Worm (Caenorhabditis elegans): ENCODE measurements around the gene insc-1.
A peak's percentile ranks its signal among the peaks of the same experiment; 100 is the strongest.

Gene insc-1

DNA sequence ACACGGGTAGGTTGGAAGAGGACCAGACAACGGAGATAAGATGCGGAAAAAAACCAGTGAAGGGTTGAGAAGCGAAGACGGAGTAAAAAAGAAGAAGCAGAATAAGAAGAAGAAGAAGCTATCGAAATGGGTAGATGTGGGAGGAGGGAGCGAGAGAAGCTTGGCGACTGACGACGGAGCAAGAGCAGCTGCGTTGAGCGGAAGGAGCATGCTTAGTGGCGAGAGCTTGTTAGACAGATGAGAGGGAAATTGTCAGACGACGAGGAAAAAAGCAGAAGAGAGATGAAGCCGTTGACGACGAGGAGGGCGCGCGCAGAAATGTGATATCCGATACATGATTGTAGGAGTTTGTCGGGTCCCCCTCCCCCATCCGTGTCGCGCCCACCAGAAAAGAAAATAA is 31.7 kb upstream of the insc-1 start:
- no peak for TF ChIP-seq ZK546.5 (tag; optimal IDR thresholded peaks at IDR 0.05)
- TF ChIP-seq F13H6.1 (tag; optimal IDR thresholded peaks at IDR 0.05), result peak; percentile 75
- TF ChIP-seq nhr-129 (tag; optimal IDR thresholded peaks at IDR 0.05), result peak; percentile 79
- TF ChIP-seq lsy-2 (tag; optimal IDR thresholded peaks at IDR 0.05), result peak in 1 of 2 experiments; percentile 65
- peak; percentile 48 for TF ChIP-seq mab-5 (tag; optimal IDR thresholded peaks at IDR 0.05)
- TF ChIP-seq snpc-4 (tag; optimal IDR thresholded peaks at IDR 0.05), result no peak
- peak; percentile 62 for TF ChIP-seq sma-9 (GFP tag; optimal IDR thresholded peaks at IDR 0.05)
- no peak for TF ChIP-seq sma-9 (tag; optimal IDR thresholded peaks at IDR 0.05)
- TF ChIP-seq ztf-4 (tag; optimal IDR thresholded peaks at IDR 0.05), result peak; percentile 12
- no peak for TF ChIP-seq ceh-16 (tag; optimal IDR thresholded peaks at IDR 0.05)
- peak; percentile 51 for TF ChIP-seq Y55F3AM.14 (GFP tag; optimal IDR thresholded peaks at IDR 0.05)
- TF ChIP-seq zag-1 (tag; optimal IDR thresholded peaks at IDR 0.05), result peak; percentile 71
- peak; percentile 76 for TF ChIP-seq C34F6.9 (tag; optimal IDR thresholded peaks at IDR 0.05)
- TF ChIP-seq lin-11 (tag; optimal IDR thresholded peaks at IDR 0.05), result peak; percentile 43
- no peak for TF ChIP-seq blmp-1 (tag; optimal IDR thresholded peaks at IDR 0.05; ENCODE audit: insufficient read depth)
- TF ChIP-seq R02D3.7 (tag; optimal IDR thresholded peaks at IDR 0.05), result no peak
- peak; percentile 52 for TF ChIP-seq sem-4 (tag; optimal IDR thresholded peaks at IDR 0.05)
- peak; percentile 39 for TF ChIP-seq crh-2 (tag; optimal IDR thresholded peaks at IDR 0.05)
- no peak for TF ChIP-seq skn-1 (tag; optimal IDR thresholded peaks at IDR 0.05)
- no peak for TF ChIP-seq nhr-6 (tag; optimal IDR thresholded peaks at IDR 0.05)
- peak; percentile 64 for TF ChIP-seq unc-55 (GFP tag; optimal IDR thresholded peaks at IDR 0.05)
- peak; percentile 48 to 53 for TF ChIP-seq mdl-1 (tag; optimal IDR thresholded peaks at IDR 0.05)
- TF ChIP-seq nhr-25 (tag; optimal IDR thresholded peaks at IDR 0.05), result no peak

- TF ChIP-seq fos-1 (tag; optimal IDR thresholded peaks at IDR 0.05) (no peak), peb-1 (tag; optimal IDR thresholded peaks at IDR 0.05) (no peak)
Measured at ce11 chrII:7331224-7331623, 27.5 kb upstream of the insc-1 start, which contains the start of gene npax-1. TSS of gene npax-1 (minus strand) at chrII:7331324.

- TF ChIP-seq blmp-1 (tag; optimal IDR thresholded peaks at IDR 0.05; ENCODE audit: insufficient read depth) (peak; percentile 90), peb-1 (tag; optimal IDR thresholded peaks at IDR 0.05) (no peak), sma-3 (GFP tag; optimal IDR thresholded peaks at IDR 0.05) (peak; percentile 92), Y55F3AM.14 (GFP tag; optimal IDR thresholded peaks at IDR 0.05) (peak; percentile 50), aly-2 (tag; optimal IDR thresholded peaks at IDR 0.05) (no peak), snpc-4 (tag; optimal IDR thresholded peaks at IDR 0.05) (peak; percentile 34), lsy-2 (tag; optimal IDR thresholded peaks at IDR 0.05) (peak in 1 of 2 experiments; percentile 72), ceh-82 (tag; optimal IDR thresholded peaks at IDR 0.05) (no peak), nhr-77 (tag; optimal IDR thresholded peaks at IDR 0.05) (no peak), C34F6.9 (tag; optimal IDR thresholded peaks at IDR 0.05) (peak; percentile 70), F13H6.1 (tag; optimal IDR thresholded peaks at IDR 0.05) (peak; percentile 84), nhr-12 (tag; optimal IDR thresholded peaks at IDR 0.05) (peak; percentile 15), fos-1 (tag; optimal IDR thresholded peaks at IDR 0.05) (peak; percentile 75), nhr-6 (tag; optimal IDR thresholded peaks at IDR 0.05) (peak; percentile 40), nhr-25 (tag; optimal IDR thresholded peaks at IDR 0.05) (peak; percentile 95), unc-39 (tag; optimal IDR thresholded peaks at IDR 0.05) (no peak), crh-2 (tag; optimal IDR thresholded peaks at IDR 0.05) (peak; percentile 94), sem-4 (tag; optimal IDR thresholded peaks at IDR 0.05) (peak; percentile 77), mdl-1 (tag; optimal IDR thresholded peaks at IDR 0.05) (peak; percentile 73 to 87), gmeb-1 (tag; optimal IDR thresholded peaks at IDR 0.05) (peak; percentile 59), lin-11 (tag; optimal IDR thresholded peaks at IDR 0.05) (peak; percentile 54), unc-62 (GFP tag; optimal IDR thresholded peaks at IDR 0.05) (peak; percentile 7), ZK546.5 (tag; optimal IDR thresholded peaks at IDR 0.05) (no peak), ztf-4 (tag; optimal IDR thresholded peaks at IDR 0.05) (peak; percentile 72), skn-1 (tag; optimal IDR thresholded peaks at IDR 0.05) (no peak), lin-39 (tag; optimal IDR thresholded peaks at IDR 0.05) (no peak), unc-55 (GFP tag; optimal IDR thresholded peaks at IDR 0.05) (peak; percentile 73), lin-13 (GFP tag; optimal IDR thresholded peaks at IDR 0.05) (peak; percentile 55), nhr-129 (tag; optimal IDR thresholded peaks at IDR 0.05) (peak; percentile 79), egl-27 (tag; optimal IDR thresholded peaks at IDR 0.05) (peak; percentile 75), sma-9 (GFP tag; optimal IDR thresholded peaks at IDR 0.05) (peak; percentile 97), sma-9 (tag; optimal IDR thresholded peaks at IDR 0.05) (no peak), ama-1 (optimal IDR thresholded peaks at IDR 0.05) (no peak), nhr-11 (tag; optimal IDR thresholded peaks at IDR 0.05) (no peak)
Measured at ce11 chrII:7337469-7337893, 21.2 kb upstream of the insc-1 start.

Measured in whole organism, L2 larva.